Worm (Caenorhabditis elegans): ENCODE results near the gene efl-3.

efl-3 gene

ce11 chrII:8428947-8429919, 16.8 kb downstream of the efl-3 start (continued):
- TF ChIP-seq ceh-40 (GFP tag; IDR thresholded peaks at IDR 0.05), result no peak
- TF ChIP-seq tbx-9 (tag; optimal IDR thresholded peaks at IDR 0.05; ENCODE audit: borderline replicate concordance), result no peak
- TF ChIP-seq madf-6 (GFP tag; IDR thresholded peaks at IDR 0.05), result peak; percentile 87
- peak; percentile 72 for TF ChIP-seq F49E8.2 (tag; optimal IDR thresholded peaks at IDR 0.05; ENCODE audit: insufficient read depth)
- peak; percentile 64 for TF ChIP-seq madf-8 (GFP tag; conservative IDR thresholded peaks at IDR 0.05)
- no peak for TF ChIP-seq Y79H2A.3 (GFP tag; conservative IDR thresholded peaks at IDR 0.05)
- TF ChIP-seq xnd-1 (tag; optimal IDR thresholded peaks at IDR 0.05), result peak; percentile 75
- TF ChIP-seq sptf-2 (GFP tag; optimal IDR thresholded peaks at IDR 0.05), result no peak
- TF ChIP-seq mel-28 (tag; optimal IDR thresholded peaks at IDR 0.05; ENCODE audit: borderline replicate concordance), result no peak
- no peak for TF ChIP-seq K12H6.12 (tag; optimal IDR thresholded peaks at IDR 0.05)
- no peak for TF ChIP-seq hlh-26 (GFP tag; conservative IDR thresholded peaks at IDR 0.05)
- peak; percentile 47 for TF ChIP-seq lin-54 (GFP tag; optimal IDR thresholded peaks at IDR 0.05)
- no peak for TF ChIP-seq ztf-3 (GFP tag; optimal IDR thresholded peaks at IDR 0.05)
- TF ChIP-seq nhr-27 (tag; optimal IDR thresholded peaks at IDR 0.05), result no peak

ce11 chrII:8431954-8432353, 19.5 kb downstream of the efl-3 start, which contains the start of gene acp-2:
acp-2 (minus strand) TSS chrII:8432054.
- TF ChIP-seq dpl-1 (GFP tag; optimal IDR thresholded peaks at IDR 0.05), result no peak
- no peak for TF ChIP-seq dox-1 (GFP tag; IDR thresholded peaks at IDR 0.05)
- TF ChIP-seq F22D6.2 (tag; optimal IDR thresholded peaks at IDR 0.05), result no peak
- TF ChIP-seq fkh-3 (tag; optimal IDR thresholded peaks at IDR 0.05), result no peak
- TF ChIP-seq snpc-4 (GFP tag; optimal IDR thresholded peaks at IDR 0.05), result no peak
- TF ChIP-seq snpc-4 (tag; optimal IDR thresholded peaks at IDR 0.05), result no peak

ce11 chrII:8432949-8433348, 20.5 kb downstream of the efl-3 start:
- TF ChIP-seq snpc-1.1 (tag; optimal IDR thresholded peaks at IDR 0.05; ENCODE audit: insufficient read depth), result peak; percentile 51
- TF ChIP-seq hmg-1.2 (GFP tag; IDR thresholded peaks at IDR 0.05), result peak; percentile 46
- 0 out of 2 replicates have a peak, but pooled peaks have one; percentile 67 for TF ChIP-seq attf-6 (GFP tag; IDR thresholded peaks at IDR 0.05)
- peak; percentile 61 for TF ChIP-seq pbrm-1 (GFP tag; IDR thresholded peaks at IDR 0.05)
- peak; percentile 33 for TF ChIP-seq snpc-4 (GFP tag; optimal IDR thresholded peaks at IDR 0.05)
- TF ChIP-seq snpc-4 (tag; optimal IDR thresholded peaks at IDR 0.05), result peak in 2 of 4 experiments; percentile 55 to 85

ce11 chrII:8435005-8435404, 22.5 kb downstream of the efl-3 start, which contains the start of gene acp-4:
acp-4 (minus strand) TSS chrII:8435105.
- TF ChIP-seq Y95B8A.8 (GFP tag; IDR thresholded peaks at IDR 0.05) (no peak), cebp-1 (GFP tag; IDR thresholded peaks at IDR 0.05) (no peak), cebp-1 (tag; optimal IDR thresholded peaks at IDR 0.05) (no peak), B0035.1 (tag; optimal IDR thresholded peaks at IDR 0.05) (no peak), pha-4 (tag; optimal IDR thresholded peaks at IDR 0.05) (no peak), hsf-1 (GFP tag; IDR thresholded peaks at IDR 0.05) (no peak)

ce11 chrII:8437035-8437434, 24.6 kb downstream of the efl-3 start, which contains the start of gene acp-3:
acp-3 (minus strand) TSS chrII:8437135.
- TF ChIP-seq bed-1 (GFP tag; IDR thresholded peaks at IDR 0.05), result no peak
